Worm (Caenorhabditis elegans) whole organism, L1 larva: ENCODE results near the gene pod-1.

Source experiments
- nhr-90 ChIP-seq: sonication (generic microtip); optimal IDR thresholded peaks from 2 replicates; lab custom pipeline; 2016; ENCODE audit warnings: mild to moderate bottlenecking, missing genetic modification characterization, missing compliant biosample characterization; ENCODE audit not compliant: poor library complexity
- skn-1 ChIP-seq: fragments of 150-350 bp; optimal IDR thresholded peaks from 2 replicates; lab custom pipeline; 2014; ENCODE audit warnings: missing biosample characterization, missing genetic modification characterization

ce11 chrIII:13540791-13541190 lies 16.9 kb upstream of the pod-1 start:
- TF ChIP-seq nhr-90 (tag; lab: Kevin White, UChicago) (no peak), skn-1 (tag; lab: Kevin White, UChicago) (no peak)
